Worm (Caenorhabditis elegans) whole organism, L2 larva: ENCODE data around the gene gldi-6.

Experiments used
- ama-1 ChIP-seq: fragments of 150-350 bp; optimal IDR thresholded peaks from 2 replicates; lab custom pipeline; 2018; ENCODE audit warnings: inconsistent platforms
- mab-5 ChIP-seq: fragments of 150-350 bp; optimal IDR thresholded peaks from 2 replicates; lab custom pipeline; 2014; ENCODE audit warnings: missing biosample characterization, missing genetic modification characterization
- nhr-12 ChIP-seq: fragments of 150-350 bp; optimal IDR thresholded peaks from 2 replicates; lab custom pipeline; 2014; ENCODE audit warnings: missing biosample characterization, missing genetic modification characterization
- nhr-23 ChIP-seq: fragments of 150-350 bp; optimal IDR thresholded peaks from 2 replicates; lab custom pipeline; 2014; ENCODE audit warnings: missing biosample characterization, missing genetic modification reagents, missing genetic modification characterization
- nhr-6 ChIP-seq: fragments of 150-350 bp; optimal IDR thresholded peaks from 2 replicates; lab custom pipeline; 2014; ENCODE audit warnings: missing biosample characterization, missing genetic modification characterization
- skn-1 ChIP-seq: sonication (generic microtip); optimal IDR thresholded peaks from 2 replicates; lab custom pipeline; 2017; ENCODE audit warnings: missing biosample characterization, missing genetic modification characterization
- snpc-4 ChIP-seq: fragments of 150-350 bp; optimal IDR thresholded peaks from 2 replicates; lab custom pipeline; 2014; ENCODE audit warnings: missing biosample characterization, missing genetic modification characterization
- unc-39 ChIP-seq: fragments of 150-350 bp; optimal IDR thresholded peaks from 2 replicates; lab custom pipeline; 2014; ENCODE audit warnings: missing biosample characterization, missing genetic modification characterization
- ztf-1 ChIP-seq: fragments of 200-800 bp; sonication (Bioruptor generic); conservative IDR thresholded peaks from 2 replicates; pipeline ENCODE4 v1.3.6; 2022; ENCODE audit warnings: missing genetic modification characterization, missing compliant biosample characterization
- ztf-11 ChIP-seq: sonication (generic microtip); optimal IDR thresholded peaks from 2 replicates; lab custom pipeline; 2017; ENCODE audit warnings: missing biosample characterization, missing genetic modification characterization

ce11 chrII:3459199-3459598 lies 12.5 kb downstream of the gldi-6 start:
- TF ChIP-seq nhr-23 (tag; lab: Kevin White, UChicago) (no peak), nhr-12 (no peak), ztf-11 (tag; lab: Kevin White, UChicago) (no peak), skn-1 (tag; lab: Kevin White, UChicago) (no peak), snpc-4 (tag; lab: Kevin White, UChicago) (no peak), ama-1 (lab: Kevin White, UChicago) (no peak), unc-39 (tag; lab: Kevin White, UChicago) (no peak), mab-5 (no peak), nhr-6 (tag; lab: Kevin White, UChicago) (no peak), ztf-1 (GFP tag; lab: Robert Waterston, UW) (no peak)
